Worm (Caenorhabditis elegans) whole organism, late embryonic: ENCODE data around the gene rars-1.
A peak's percentile ranks its signal among the peaks of the same experiment; 100 is the strongest.
"Not testable (repeated sequence)": the region's sequence is repeated elsewhere in the genome, so short reads cannot be mapped to it uniquely, and the experiment has no call there.

ENCODE experiments used
- C08G9.2 ChIP-seq: sonication (generic microtip); optimal IDR thresholded peaks from 2 replicates; lab custom pipeline; 2016; ENCODE audit warnings: mild to moderate bottlenecking, missing genetic modification characterization, moderate library complexity, missing compliant biosample characterization
- K09A11.1 ChIP-seq: sonication (generic microtip); optimal IDR thresholded peaks from 2 replicates; lab custom pipeline; 2017; ENCODE audit warnings: antibody characterized with exemption, mild to moderate bottlenecking, missing genetic modification characterization, missing compliant biosample characterization; ENCODE audit not compliant: insufficient read depth
- T23F11.4 ChIP-seq: fragments of 200-800 bp; sonication (Bioruptor generic); optimal IDR thresholded peaks from 2 replicates; lab custom pipeline; 2018; ENCODE audit warnings: mild to moderate bottlenecking, missing genetic modification characterization, missing compliant biosample characterization
- Y22D7AL.16 ChIP-seq: sonication (generic microtip); optimal IDR thresholded peaks from 2 replicates; lab custom pipeline; 2016; ENCODE audit warnings: missing genetic modification characterization, missing compliant biosample characterization
- ceh-14 ChIP-seq: sonication (generic microtip); optimal IDR thresholded peaks from 2 replicates; lab custom pipeline; 2016; ENCODE audit warnings: missing genotype, missing genetic modification characterization, missing compliant biosample characterization
- ceh-19 ChIP-seq: fragments of 200-800 bp; sonication (Bioruptor generic); optimal IDR thresholded peaks from 2 replicates; lab custom pipeline; 2018; ENCODE audit warnings: mild to moderate bottlenecking, missing genetic modification characterization, missing compliant biosample characterization
- ceh-2 ChIP-seq: sonication (generic microtip); optimal IDR thresholded peaks from 2 replicates; lab custom pipeline; 2016; ENCODE audit warnings: missing genotype, missing genetic modification characterization, missing compliant biosample characterization
- ceh-22 ChIP-seq: sonication (generic microtip); optimal IDR thresholded peaks from 2 replicates; lab custom pipeline; 2017; ENCODE audit warnings: missing biosample characterization, missing genetic modification characterization
- ceh-31 ChIP-seq: sonication (generic microtip); optimal IDR thresholded peaks from 2 replicates; lab custom pipeline; 2016; ENCODE audit warnings: missing genetic modification characterization, missing compliant biosample characterization
- ceh-45 ChIP-seq: fragments of 200-800 bp; sonication (Bioruptor generic); IDR thresholded peaks from 2 replicates; pipeline ENCODE4 v1.3.6; 2022; ENCODE audit warnings: missing genetic modification reagents, missing genetic modification characterization, missing compliant biosample characterization
- ceh-48 ChIP-seq: sonication (generic microtip); optimal IDR thresholded peaks from 2 replicates; lab custom pipeline; 2016; ENCODE audit warnings: missing genetic modification characterization, inconsistent platforms, missing compliant biosample characterization
- ceh-6 ChIP-seq: fragments of 200-800 bp; sonication (Bioruptor generic); optimal IDR thresholded peaks from 2 replicates; lab custom pipeline; 2018; ENCODE audit warnings: mild to moderate bottlenecking, missing genetic modification characterization, missing compliant biosample characterization
- che-1 ChIP-seq: sonication (generic microtip); optimal IDR thresholded peaks from 2 replicates; lab custom pipeline; 2016; ENCODE audit warnings: mild to moderate bottlenecking, missing genetic modification characterization, missing compliant biosample characterization
- fax-1 ChIP-seq: sonication (generic microtip); optimal IDR thresholded peaks from 2 replicates; lab custom pipeline; 2016; ENCODE audit warnings: missing genotype, missing genetic modification characterization, missing compliant biosample characterization
- fkh-10 ChIP-seq: fragments of 150-350 bp; optimal IDR thresholded peaks from 2 replicates; lab custom pipeline; 2014; ENCODE audit warnings: missing biosample characterization, missing genetic modification reagents, missing genetic modification characterization
- hlh-15 ChIP-seq: sonication (generic microtip); optimal IDR thresholded peaks from 2 replicates; lab custom pipeline; 2016; ENCODE audit warnings: missing genetic modification characterization, missing compliant biosample characterization
- hlh-6 ChIP-seq: sonication (generic microtip); optimal IDR thresholded peaks from 2 replicates; lab custom pipeline; 2016; ENCODE audit warnings: missing genotype, missing genetic modification characterization, missing compliant biosample characterization
- lin-11 ChIP-seq: fragments of 200-800 bp; sonication (Bioruptor generic); optimal IDR thresholded peaks from 2 replicates; lab custom pipeline; 2018; ENCODE audit warnings: mild to moderate bottlenecking, missing genetic modification characterization, missing compliant biosample characterization
- madf-2 ChIP-seq: sonication (generic microtip); optimal IDR thresholded peaks from 2 replicates; lab custom pipeline; 2017; ENCODE audit warnings: missing genetic modification characterization, missing compliant biosample characterization
- mec-3 ChIP-seq: sonication (generic microtip); optimal IDR thresholded peaks from 2 replicates; lab custom pipeline; 2016; ENCODE audit warnings: borderline replicate concordance, missing genetic modification characterization, missing compliant biosample characterization
- nfya-1 ChIP-seq: sonication (generic microtip); optimal IDR thresholded peaks from 2 replicates; lab custom pipeline; 2017; ENCODE audit warnings: missing genetic modification characterization, mild to moderate bottlenecking, missing compliant biosample characterization, antibody characterized with exemption, moderate library complexity
- nhr-11 ChIP-seq: fragments of 150-350 bp; optimal IDR thresholded peaks from 2 replicates; lab custom pipeline; 2014; ENCODE audit warnings: missing biosample characterization, missing genetic modification characterization
- nhr-232 ChIP-seq: sonication (generic microtip); optimal IDR thresholded peaks from 2 replicates; lab custom pipeline; 2016; ENCODE audit warnings: missing genetic modification characterization, missing compliant biosample characterization
- odd-2 ChIP-seq: sonication (generic microtip); optimal IDR thresholded peaks from 2 replicates; lab custom pipeline; 2017; ENCODE audit warnings: antibody characterized with exemption, mild to moderate bottlenecking, missing genetic modification characterization, missing compliant biosample characterization
- pax-1 ChIP-seq: fragments of 150-350 bp; optimal IDR thresholded peaks from 2 replicates; lab custom pipeline; 2014; ENCODE audit warnings: missing biosample characterization, missing genetic modification characterization
- pqm-1 ChIP-seq: sonication (generic microtip); optimal IDR thresholded peaks from 2 replicates; lab custom pipeline; 2016; ENCODE audit warnings: missing genetic modification characterization, missing compliant biosample characterization
- ref-2 ChIP-seq: sonication (generic microtip); optimal IDR thresholded peaks from 2 replicates; lab custom pipeline; 2016; ENCODE audit warnings: missing genetic modification characterization, missing compliant biosample characterization
- rnt-1 ChIP-seq: sonication (generic microtip); optimal IDR thresholded peaks from 2 replicates; lab custom pipeline; 2016; ENCODE audit warnings: missing genetic modification characterization, missing compliant biosample characterization
- sox-4 ChIP-seq: sonication (generic microtip); optimal IDR thresholded peaks from 2 replicates; lab custom pipeline; 2017; ENCODE audit warnings: mild to moderate bottlenecking, missing genetic modification characterization, inconsistent platforms, missing compliant biosample characterization
- tbx-2 ChIP-seq: sonication (generic microtip); optimal IDR thresholded peaks from 2 replicates; lab custom pipeline; 2016; ENCODE audit warnings: missing genetic modification characterization, missing compliant biosample characterization
- ttx-3 ChIP-seq: sonication (generic microtip); optimal IDR thresholded peaks from 2 replicates; lab custom pipeline; 2016; ENCODE audit warnings: missing genetic modification reagents, missing genetic modification characterization, missing compliant biosample characterization
- unc-3 ChIP-seq, 2 experiments: fragments of 200-800 bp in 1 of 2; sonication (Bioruptor generic) in 1 of 2; sonication (generic microtip) in 1 of 2; conservative IDR thresholded peaks in 1 of 2; optimal IDR thresholded peaks in 1 of 2; 2 replicates each; pipeline versions ENCODE4 v1.3.6 to Lab custom; 2016 to 2022; ENCODE audit warnings: missing compliant biosample characterization in 2 of 2, missing genetic modification characterization in 2 of 2, missing genetic modification reagents in 1 of 2
- unc-42 ChIP-seq: sonication (generic microtip); optimal IDR thresholded peaks from 2 replicates; lab custom pipeline; 2016; ENCODE audit warnings: missing genotype, missing genetic modification characterization, missing compliant biosample characterization
- unc-55 ChIP-seq: sonication (generic microtip); optimal IDR thresholded peaks from 2 replicates; lab custom pipeline; 2017; ENCODE audit warnings: missing biosample characterization, missing genetic modification reagents, missing genetic modification characterization

The rars-1 gene

ce11 chrIII:4922020-4922419, 5.0 kb upstream of the rars-1 start, which contains the start of gene mmab-1:
mmab-1 (minus strand) TSS chrIII:4922114.
- TF ChIP-seq ceh-48 (tag; lab: Kevin White, UChicago); ref-2 (tag; lab: Kevin White, UChicago); che-1: not testable (repeated sequence)

- no peak for TF ChIP-seq mec-3 (tag; lab: Kevin White, UChicago)
- no peak for TF ChIP-seq ttx-3 (tag; lab: Kevin White, UChicago)
- TF ChIP-seq ceh-45 (GFP tag; lab: Robert Waterston, UW) = no peak
- TF ChIP-seq fkh-10 (GFP tag; lab: Kevin White, UChicago) = no peak
- no peak for TF ChIP-seq fax-1 (tag; lab: Kevin White, UChicago)
- no peak for TF ChIP-seq lin-11
Observed at ce11 chrIII:4920221-4920620, 3.2 kb upstream of the rars-1 start, which contains the start of gene ula-1. ula-1 (minus strand) TSS chrIII:4920321.

- TF ChIP-seq lin-11 = no peak
- TF ChIP-seq T23F11.4 = no peak
- no peak for TF ChIP-seq pax-1 (tag; lab: Kevin White, UChicago)
- no peak for TF ChIP-seq pqm-1 (tag; lab: Kevin White, UChicago)
- no peak for TF ChIP-seq odd-2 (tag; lab: Kevin White, UChicago)
- TF ChIP-seq hlh-6 (tag; lab: Kevin White, UChicago) = no peak
- TF ChIP-seq unc-55 = no peak
- no peak for TF ChIP-seq ceh-6 (GFP tag; lab: Kevin White, UChicago)
- no peak for TF ChIP-seq ceh-31
- TF ChIP-seq Y22D7AL.16 = no peak
- no peak for TF ChIP-seq ceh-19 (GFP tag; lab: Kevin White, UChicago)
- TF ChIP-seq tbx-2 (tag; lab: Kevin White, UChicago) = no peak
- no peak for TF ChIP-seq madf-2 (tag; lab: Kevin White, UChicago)
- no peak for TF ChIP-seq ceh-22
- no peak for TF ChIP-seq unc-3 (GFP tag; conservative IDR thresholded peaks at IDR 0.05; lab: Robert Waterston, UW)
- TF ChIP-seq unc-3 (tag; optimal IDR thresholded peaks at IDR 0.05; lab: Kevin White, UChicago) = no peak
- no peak for TF ChIP-seq ceh-2 (tag; lab: Kevin White, UChicago)
- TF ChIP-seq C08G9.2 (tag; lab: Kevin White, UChicago) = no peak
- TF ChIP-seq hlh-15 = no peak
Observed at ce11 chrIII:4918906-4919305, 1.9 kb upstream of the rars-1 start.

- no peak for TF ChIP-seq sox-4 (tag; lab: Kevin White, UChicago)
- no peak for TF ChIP-seq K09A11.1 (tag; lab: Kevin White, UChicago)
- TF ChIP-seq nhr-11 (tag; lab: Kevin White, UChicago) = no peak
- no peak for TF ChIP-seq ceh-14 (tag; lab: Kevin White, UChicago)
- TF ChIP-seq pax-1 (tag; lab: Kevin White, UChicago) = no peak
- no peak for TF ChIP-seq unc-3 (GFP tag; conservative IDR thresholded peaks at IDR 0.05; lab: Robert Waterston, UW)
- TF ChIP-seq unc-3 (tag; optimal IDR thresholded peaks at IDR 0.05; lab: Kevin White, UChicago) = no peak
- peak; percentile 46 for TF ChIP-seq nfya-1
- TF ChIP-seq odd-2 (tag; lab: Kevin White, UChicago) = no peak
- peak; percentile 15 for TF ChIP-seq unc-42
- TF ChIP-seq nhr-232 (tag; lab: Kevin White, UChicago) = no peak
- TF ChIP-seq fkh-10 (GFP tag; lab: Kevin White, UChicago) = no peak
- no peak for TF ChIP-seq rnt-1 (tag; lab: Kevin White, UChicago)
- peak; percentile 41 for TF ChIP-seq ceh-31
Observed at ce11 chrIII:4917960-4918712, 1.2 kb upstream of the rars-1 start, which contains the start of gene rpb-8. rpb-8 (minus strand) TSS chrIII:4918008.
